Fruit fly (Drosophila melanogaster): ENCODE data around the gene sgg.
A peak's percentile ranks its signal among the peaks of the same experiment; 100 is the strongest.

The sgg gene

DNA sequence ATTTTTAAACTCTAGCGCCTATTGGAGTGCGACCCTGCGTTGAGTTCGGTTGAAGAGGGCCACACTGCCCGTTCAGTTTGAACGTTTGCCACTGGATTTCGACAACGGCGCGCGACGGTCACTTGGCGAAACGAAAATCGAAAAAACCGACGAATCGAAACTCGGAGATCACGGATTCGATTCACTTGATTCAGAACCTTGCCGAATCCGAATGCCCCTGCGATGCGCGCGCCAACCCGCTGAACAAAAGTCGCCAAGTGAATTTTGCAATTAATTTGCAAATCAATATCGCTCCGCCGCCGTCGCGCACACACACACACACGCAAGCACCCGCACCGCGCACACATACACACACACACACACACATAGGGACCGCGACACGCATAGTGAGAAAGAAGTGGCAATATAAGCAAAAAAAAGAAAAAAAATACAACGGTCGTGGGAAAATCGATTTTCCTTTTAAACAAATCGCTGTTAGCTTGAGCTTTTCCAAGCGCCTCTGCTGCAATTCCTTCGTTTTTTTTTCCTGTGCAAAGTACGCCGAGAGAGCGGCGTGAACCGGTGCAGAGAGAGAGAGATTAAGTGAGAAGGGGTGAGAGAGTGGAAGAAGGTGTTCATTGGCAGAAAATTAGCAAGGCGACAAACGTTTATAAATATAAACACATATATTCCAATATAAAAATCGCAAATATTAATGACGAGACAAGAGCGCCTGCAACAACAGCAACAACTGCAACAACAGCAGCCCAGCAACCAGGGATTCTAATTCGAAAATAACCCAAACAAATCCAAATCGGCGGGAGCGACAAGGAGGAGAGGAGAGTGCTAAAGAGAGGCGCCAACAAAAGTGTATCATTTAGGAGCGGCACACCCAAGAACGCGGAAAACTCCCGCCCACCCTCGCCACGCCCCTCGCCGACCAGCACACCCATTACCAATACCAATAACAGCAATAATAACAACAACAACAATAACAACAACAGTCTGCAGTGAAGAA lies 45.0 kb upstream of the sgg start, which contains the start of gene egh (continued):
- TF ChIP-seq CG18476 (GFP tag; optimal IDR thresholded peaks at IDR 0.05) (no peak), CG6813 (GFP tag; optimal IDR thresholded peaks at IDR 0.05) (no peak), Meics (GFP tag; optimal IDR thresholded peaks at IDR 0.05) (peak; percentile 29), dysf (GFP tag; IDR thresholded peaks at IDR 0.05) (0 out of 3 replicates have a peak, but pooled peaks have one; percentile 17), sna (GFP tag; IDR thresholded peaks at IDR 0.05; ENCODE audit: partially characterized antibody) (0 out of 2 replicates have a peak, but pooled peaks have one; percentile 12), MESR4 (GFP tag; optimal IDR thresholded peaks at IDR 0.05) (peak; percentile 80), CG12219 (GFP tag; optimal IDR thresholded peaks at IDR 0.05) (no peak), gem (tag; optimal IDR thresholded peaks at IDR 0.05) (peak; percentile 21), pho (GFP tag; optimal IDR thresholded peaks at IDR 0.05) (peak; percentile 34), vnd (GFP tag; IDR thresholded peaks at IDR 0.05; ENCODE audit: partially characterized antibody) (no peak), CG3838 (GFP tag; optimal IDR thresholded peaks at IDR 0.05) (no peak), bbx (GFP tag; IDR thresholded peaks at IDR 0.05; ENCODE audit: partially characterized antibody) (peak; percentile 39), kni (GFP tag; optimal IDR thresholded peaks at IDR 0.05) (no peak), Sry-β (GFP tag; optimal IDR thresholded peaks at IDR 0.05) (no peak), Oaz (GFP tag; IDR thresholded peaks at IDR 0.05) (no peak), CG31224 (GFP tag; IDR thresholded peaks at IDR 0.05) (no peak), ems (GFP tag; optimal IDR thresholded peaks at IDR 0.05) (no peak), dmrt11E (tag; optimal IDR thresholded peaks at IDR 0.05) (no peak), CG18599 (GFP tag; optimal IDR thresholded peaks at IDR 0.05) (peak; percentile 69), CG11085 (GFP tag; IDR thresholded peaks at IDR 0.05) (no peak), pros (GFP tag; optimal IDR thresholded peaks at IDR 0.05) (no peak), CG2202 (tag; optimal IDR thresholded peaks at IDR 0.05) (no peak), CG7963 (GFP tag; IDR thresholded peaks at IDR 0.05; ENCODE audit: partially characterized antibody) (no peak), chif (GFP tag; optimal IDR thresholded peaks at IDR 0.05) (peak; percentile 0 to 37), toy (GFP tag; IDR thresholded peaks at IDR 0.05) (no peak), wdn (GFP tag; IDR thresholded peaks at IDR 0.05) (peak; percentile 12; the same call in 1 of the 2 replicates), Lim3 (GFP tag; IDR thresholded peaks at IDR 0.05) (no peak), CG33213 (GFP tag; optimal IDR thresholded peaks at IDR 0.05) (peak; percentile 29), CG10267 (tag; optimal IDR thresholded peaks at IDR 0.05) (peak; percentile 34), mam (GFP tag; optimal IDR thresholded peaks at IDR 0.05) (peak; percentile 28), CG15269 (tag; optimal IDR thresholded peaks at IDR 0.05) (no peak), D19B (GFP tag; optimal IDR thresholded peaks at IDR 0.05) (no peak), CG4617 (GFP tag; optimal IDR thresholded peaks at IDR 0.05; ENCODE audit: borderline replicate concordance) (peak; percentile 80), fd102C (GFP tag; optimal IDR thresholded peaks at IDR 0.05) (no peak), PHDP (tag; optimal IDR thresholded peaks at IDR 0.05) (no peak), en (GFP tag; optimal IDR thresholded peaks at IDR 0.05) (no peak), CG11696 (GFP tag; IDR thresholded peaks at IDR 0.05) (0 out of 2 replicates have a peak, but pooled peaks have one; percentile 20), CG2875 (GFP tag; optimal IDR thresholded peaks at IDR 0.05) (no peak), CG9797 (GFP tag; optimal IDR thresholded peaks at IDR 0.05) (peak; percentile 97), CG6254 (GFP tag; optimal IDR thresholded peaks at IDR 0.05) (no peak), knrl (GFP tag; IDR thresholded peaks at IDR 0.05; ENCODE audit: partially characterized antibody) (no peak), CG8359 (GFP tag; optimal IDR thresholded peaks at IDR 0.05; ENCODE audit: borderline replicate concordance) (no peak), sisA (GFP tag; IDR thresholded peaks at IDR 0.05) (peak; percentile 26; the same call in 1 of the 2 replicates), CG4328 (GFP tag; optimal IDR thresholded peaks at IDR 0.05) (no peak), slbo (GFP tag; IDR thresholded peaks at IDR 0.05) (peak; percentile 58), CG1832 (GFP tag; optimal IDR thresholded peaks at IDR 0.05) (no peak), Ravus (GFP tag; IDR thresholded peaks at IDR 0.05) (no peak)

Data from whole organism, embryonic.